Worm (Caenorhabditis elegans) whole organism, L2 larva: Measurements from ENCODE around the gene C08A9.10.
A peak's percentile ranks its signal among the peaks of the same experiment; 100 is the strongest.

ENCODE experiments used
- C34F6.9 ChIP-seq: fragments of 150-350 bp; optimal IDR thresholded peaks from 2 replicates; lab custom pipeline; 2014; ENCODE audit warnings: missing biosample characterization, missing genetic modification characterization
- F13H6.1 ChIP-seq: sonication (generic microtip); optimal IDR thresholded peaks from 2 replicates; lab custom pipeline; 2016; ENCODE audit warnings: missing genetic modification characterization, missing compliant biosample characterization
- Y55F3AM.14 ChIP-seq: fragments of 200-800 bp; sonication (Bioruptor generic); optimal IDR thresholded peaks from 2 replicates; lab custom pipeline; 2018; ENCODE audit warnings: mild to moderate bottlenecking, missing genetic modification characterization, missing compliant biosample characterization
- aly-2 ChIP-seq: fragments of 150-350 bp; optimal IDR thresholded peaks from 2 replicates; lab custom pipeline; 2014; ENCODE audit warnings: missing biosample characterization, missing genetic modification characterization
- blmp-1 ChIP-seq: sonication (generic microtip); optimal IDR thresholded peaks from 2 replicates; lab custom pipeline; 2017; ENCODE audit warnings: missing genetic modification characterization, mild to moderate bottlenecking, missing compliant biosample characterization, antibody characterized with exemption, moderate library complexity; ENCODE audit not compliant: insufficient read depth
- ceh-82 ChIP-seq: fragments of 150-350 bp; optimal IDR thresholded peaks from 2 replicates; lab custom pipeline; 2014; ENCODE audit warnings: missing biosample characterization, missing genetic modification characterization
- dmd-4 ChIP-seq: sonication (generic microtip); optimal IDR thresholded peaks from 2 replicates; lab custom pipeline; 2017; ENCODE audit warnings: missing biosample characterization, missing genetic modification characterization
- egl-27 ChIP-seq: sonication (generic microtip); optimal IDR thresholded peaks from 3 replicates; lab custom pipeline; 2017; ENCODE audit warnings: missing biosample characterization, missing genetic modification reagents, missing genetic modification characterization
- elt-1 ChIP-seq: fragments of 150-350 bp; optimal IDR thresholded peaks from 2 replicates; lab custom pipeline; 2014; ENCODE audit warnings: missing biosample characterization, missing genetic modification characterization
- elt-3 ChIP-seq: sonication (generic microtip); optimal IDR thresholded peaks from 2 replicates; lab custom pipeline; 2017; ENCODE audit warnings: missing biosample characterization, missing genetic modification characterization
- fos-1 ChIP-seq: fragments of 150-350 bp; optimal IDR thresholded peaks from 2 replicates; lab custom pipeline; 2014; ENCODE audit warnings: missing biosample characterization, missing genetic modification characterization
- lin-11 ChIP-seq: fragments of 150-350 bp; sonication (generic microtip); optimal IDR thresholded peaks from 2 replicates; lab custom pipeline; 2014; ENCODE audit warnings: missing biosample characterization, missing genetic modification characterization, inconsistent platforms, mixed read lengths
- lin-13 ChIP-seq: fragments of 150-350 bp; optimal IDR thresholded peaks from 2 replicates; lab custom pipeline; 2014; ENCODE audit warnings: missing biosample characterization, missing genetic modification reagents, missing genetic modification characterization
- lin-39 ChIP-seq: fragments of 150-350 bp; optimal IDR thresholded peaks from 2 replicates; lab custom pipeline; 2014; ENCODE audit warnings: missing biosample characterization, missing genetic modification reagents, missing genetic modification characterization
- lsy-2 ChIP-seq, 2 experiments: fragments of 150-350 bp in 1 of 2; sonication (generic microtip) in 1 of 2; optimal IDR thresholded peaks; 2 replicates each; lab custom pipeline; 2014 to 2017; ENCODE audit warnings: missing biosample characterization in 2 of 2, missing genetic modification characterization in 2 of 2
- mdl-1 ChIP-seq, 2 experiments: fragments of 150-350 bp in 1 of 2; sonication (generic microtip) in 1 of 2; optimal IDR thresholded peaks; 2 replicates each; lab custom pipeline; 2017; ENCODE audit warnings: missing biosample characterization in 2 of 2, missing genetic modification characterization in 2 of 2
- nhr-10 ChIP-seq: sonication (generic microtip); optimal IDR thresholded peaks from 2 replicates; lab custom pipeline; 2017; ENCODE audit warnings: missing biosample characterization, missing genetic modification characterization
- nhr-11 ChIP-seq: fragments of 150-350 bp; optimal IDR thresholded peaks from 2 replicates; lab custom pipeline; 2014; ENCODE audit warnings: missing biosample characterization, missing genetic modification characterization
- nhr-12 ChIP-seq: fragments of 150-350 bp; optimal IDR thresholded peaks from 2 replicates; lab custom pipeline; 2014; ENCODE audit warnings: missing biosample characterization, missing genetic modification characterization
- nhr-129 ChIP-seq: fragments of 150-350 bp; optimal IDR thresholded peaks from 2 replicates; lab custom pipeline; 2014; ENCODE audit warnings: missing biosample characterization, missing genetic modification characterization
- nhr-21 ChIP-seq: fragments of 150-350 bp; optimal IDR thresholded peaks from 2 replicates; lab custom pipeline; 2014; ENCODE audit warnings: missing biosample characterization, missing genetic modification characterization
- nhr-23 ChIP-seq: fragments of 150-350 bp; optimal IDR thresholded peaks from 2 replicates; lab custom pipeline; 2014; ENCODE audit warnings: missing biosample characterization, missing genetic modification reagents, missing genetic modification characterization
- nhr-237 ChIP-seq: fragments of 150-350 bp; optimal IDR thresholded peaks from 2 replicates; lab custom pipeline; 2014; ENCODE audit warnings: missing biosample characterization, missing genetic modification characterization
- nhr-25 ChIP-seq: fragments of 150-350 bp; sonication (generic microtip); optimal IDR thresholded peaks from 3 replicates; lab custom pipeline; 2014; ENCODE audit warnings: missing biosample characterization, missing genetic modification characterization
- nhr-6 ChIP-seq: fragments of 150-350 bp; optimal IDR thresholded peaks from 2 replicates; lab custom pipeline; 2014; ENCODE audit warnings: missing biosample characterization, missing genetic modification characterization
- nhr-77 ChIP-seq: fragments of 150-350 bp; optimal IDR thresholded peaks from 2 replicates; lab custom pipeline; 2014; ENCODE audit warnings: missing biosample characterization, missing genetic modification characterization
- sem-4 ChIP-seq: fragments of 150-350 bp; optimal IDR thresholded peaks from 2 replicates; lab custom pipeline; 2014; ENCODE audit warnings: missing biosample characterization, missing genetic modification reagents, missing genetic modification characterization
- skn-1 ChIP-seq: sonication (generic microtip); optimal IDR thresholded peaks from 2 replicates; lab custom pipeline; 2017; ENCODE audit warnings: missing biosample characterization, missing genetic modification characterization
- sma-3 ChIP-seq: sonication (generic microtip); optimal IDR thresholded peaks from 2 replicates; lab custom pipeline; 2016; ENCODE audit warnings: missing genetic modification reagents, missing genetic modification characterization, missing compliant biosample characterization
- sma-9 ChIP-seq, 2 experiments: fragments of 150-350 bp in 1 of 2; sonication (generic microtip) in 1 of 2; optimal IDR thresholded peaks; 2 replicates each; lab custom pipeline; 2014 to 2016; ENCODE audit warnings: missing genetic modification characterization in 2 of 2, mild to moderate bottlenecking in 1 of 2, missing biosample characterization in 1 of 2, missing compliant biosample characterization in 1 of 2, missing genetic modification reagents in 1 of 2, moderate library complexity in 1 of 2
- snpc-4 ChIP-seq: fragments of 150-350 bp; optimal IDR thresholded peaks from 2 replicates; lab custom pipeline; 2014; ENCODE audit warnings: missing biosample characterization, missing genetic modification characterization
- unc-55 ChIP-seq: fragments of 150-350 bp; sonication (generic microtip); optimal IDR thresholded peaks from 3 replicates; lab custom pipeline; 2014; ENCODE audit warnings: missing biosample characterization, missing genetic modification reagents, missing genetic modification characterization
- unc-62 ChIP-seq: fragments of 150-350 bp; optimal IDR thresholded peaks from 2 replicates; lab custom pipeline; 2014; ENCODE audit warnings: missing biosample characterization, missing genetic modification reagents, missing genetic modification characterization
- ztf-1 ChIP-seq: fragments of 200-800 bp; sonication (Bioruptor generic); conservative IDR thresholded peaks from 2 replicates; pipeline ENCODE4 v1.3.6; 2022; ENCODE audit warnings: missing genetic modification characterization, missing compliant biosample characterization
- ztf-11 ChIP-seq: sonication (generic microtip); optimal IDR thresholded peaks from 2 replicates; lab custom pipeline; 2017; ENCODE audit warnings: missing biosample characterization, missing genetic modification characterization

Gene C08A9.10

DNA sequence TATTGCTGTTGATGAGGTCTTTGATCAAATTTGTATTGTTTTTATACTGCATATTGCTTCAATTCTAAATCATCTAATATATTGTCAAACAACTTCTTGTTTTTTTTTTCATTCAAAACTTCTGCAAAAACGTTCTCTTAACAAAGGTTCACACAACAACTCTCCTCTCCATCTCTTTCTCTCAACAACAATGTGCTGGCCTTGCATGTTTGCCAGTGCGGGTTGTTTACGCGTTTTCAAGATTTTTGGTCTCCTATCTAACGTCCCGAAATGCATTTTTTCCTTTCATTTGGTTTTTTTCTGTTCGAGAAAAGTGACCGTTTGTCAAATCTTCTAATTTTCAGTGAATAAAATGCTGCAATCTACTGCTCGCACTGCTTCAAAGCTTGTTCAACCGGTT lies 11.4 kb downstream of the C08A9.10 start, which contains the start of gene sod-3:
TSS of gene sod-3 (plus strand) at position 338 of the 400 bp plus-strand sequence.
- TF ChIP-seq lin-13 (GFP tag; lab: Kevin White, UChicago) (no peak), ztf-11 (tag; lab: Kevin White, UChicago) (no peak), blmp-1 (tag; lab: Kevin White, UChicago) (no peak), ceh-82 (tag; lab: Kevin White, UChicago) (no peak), Y55F3AM.14 (GFP tag; lab: Kevin White, UChicago) (no peak), nhr-23 (tag; lab: Kevin White, UChicago) (no peak), elt-3 (tag; lab: Kevin White, UChicago) (no peak), dmd-4 (tag; lab: Kevin White, UChicago) (no peak), nhr-237 (tag; lab: Kevin White, UChicago) (no peak), sma-9 (GFP tag; optimal IDR thresholded peaks at IDR 0.05; lab: Kevin White, UChicago) (no peak), sma-9 (tag; optimal IDR thresholded peaks at IDR 0.05; lab: Kevin White, UChicago) (no peak), nhr-10 (tag; lab: Kevin White, UChicago) (no peak), nhr-6 (tag; lab: Kevin White, UChicago) (no peak)
- TF ChIP-seq, all 48 proteins: peak for 0

DNA sequence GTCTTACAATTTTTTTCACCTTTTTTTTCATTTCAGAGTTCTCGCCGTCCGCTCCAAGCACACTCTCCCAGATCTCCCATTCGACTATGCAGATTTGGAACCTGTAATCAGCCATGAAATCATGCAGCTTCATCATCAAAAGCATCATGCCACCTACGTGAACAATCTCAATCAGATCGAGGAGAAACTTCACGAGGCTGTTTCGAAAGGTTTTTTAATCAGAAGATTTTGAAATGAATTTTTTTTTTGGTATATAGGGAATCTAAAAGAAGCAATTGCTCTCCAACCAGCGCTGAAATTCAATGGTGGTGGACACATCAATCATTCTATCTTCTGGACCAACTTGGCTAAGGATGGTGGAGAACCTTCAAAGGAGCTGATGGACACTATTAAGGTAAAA lies 12.2 kb downstream of the C08A9.10 start, which contains the start of gene C08A9.3:
TSS of gene C08A9.3 (minus strand) at position 101 of the 400 bp plus-strand sequence.
- TF ChIP-seq unc-62 (GFP tag; lab: Kevin White, UChicago) (no peak), Y55F3AM.14 (GFP tag; lab: Kevin White, UChicago) (no peak), lsy-2 (tag; optimal IDR thresholded peaks at IDR 0.05; lab: Kevin White, UChicago) (no peak), lin-39 (tag; lab: Kevin White, UChicago) (no peak), nhr-77 (tag; lab: Kevin White, UChicago) (no peak), blmp-1 (tag; lab: Kevin White, UChicago) (no peak), nhr-12 (no peak), ztf-11 (tag; lab: Kevin White, UChicago) (no peak), ceh-82 (tag; lab: Kevin White, UChicago) (no peak), nhr-23 (tag; lab: Kevin White, UChicago) (no peak), unc-55 (no peak), nhr-10 (tag; lab: Kevin White, UChicago) (no peak), nhr-21 (tag; lab: Kevin White, UChicago) (no peak), F13H6.1 (tag; lab: Kevin White, UChicago) (no peak), snpc-4 (tag; lab: Kevin White, UChicago) (no peak), dmd-4 (tag; lab: Kevin White, UChicago) (no peak), aly-2 (tag; lab: Kevin White, UChicago) (no peak)

DNA sequence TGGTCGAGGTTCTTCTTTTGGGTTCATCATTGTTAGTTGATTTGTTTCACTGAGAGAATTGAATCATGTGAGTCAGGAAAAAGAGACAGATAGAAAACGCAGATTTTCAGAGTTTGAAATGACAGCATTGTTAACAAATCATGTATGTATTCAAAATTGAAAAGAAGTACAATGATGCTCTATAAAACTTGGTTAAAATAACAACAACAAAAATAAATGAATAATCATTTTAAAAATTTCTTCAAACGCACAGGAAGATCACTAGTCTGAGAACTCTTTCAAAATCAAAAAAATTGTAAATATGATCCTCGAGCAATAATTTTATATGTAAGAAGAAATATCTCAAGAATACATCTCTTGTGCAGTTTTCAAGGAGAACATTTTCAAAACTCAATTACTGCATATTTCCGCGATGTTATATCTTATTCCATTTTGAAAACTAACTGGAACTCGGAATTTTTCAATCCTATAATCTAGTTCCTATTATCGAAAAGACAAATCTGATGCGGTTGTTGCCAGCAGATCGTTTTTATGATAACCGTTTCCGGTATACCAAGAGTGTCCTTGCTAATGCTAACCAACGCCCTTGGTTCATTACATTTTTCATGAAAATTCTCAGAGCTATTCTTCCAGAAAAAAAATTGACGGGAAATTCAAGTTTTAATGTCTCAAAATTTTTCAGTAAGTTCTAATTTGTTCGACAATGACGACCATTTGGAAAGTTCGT lies 15.7 kb downstream of the C08A9.10 start, which contains the start of gene lido-1:
TSS of gene lido-1 (minus strand) at position 51 of the 727 bp plus-strand sequence.
- no peak for TF ChIP-seq snpc-4 (tag; lab: Kevin White, UChicago)
- TF ChIP-seq elt-1 (tag; lab: Kevin White, UChicago), result peak; percentile 35
- TF ChIP-seq sma-9 (GFP tag; optimal IDR thresholded peaks at IDR 0.05; lab: Kevin White, UChicago), result peak; percentile 9
- no peak for TF ChIP-seq sma-9 (tag; optimal IDR thresholded peaks at IDR 0.05; lab: Kevin White, UChicago)

DNA sequence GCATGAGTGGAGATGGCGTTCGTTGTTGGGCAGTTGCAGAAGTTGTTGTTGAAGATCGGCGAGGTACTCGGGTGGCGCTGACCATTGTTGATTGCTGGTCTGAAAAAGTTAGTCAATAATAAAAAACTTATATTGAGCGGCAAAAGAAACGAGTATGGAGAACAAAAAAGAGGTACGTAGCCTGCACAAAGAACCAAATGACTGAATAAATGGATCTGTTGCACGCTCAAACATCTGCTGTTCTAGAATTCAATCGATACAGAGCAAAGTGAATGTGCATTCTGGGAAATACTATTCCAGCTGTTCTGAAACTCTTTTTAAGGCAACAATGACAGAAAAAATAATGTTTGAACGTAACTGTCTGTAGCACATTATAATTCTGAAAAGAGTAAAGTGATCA lies 19.7 kb downstream of the C08A9.10 start, which contains the start of gene lido-2:
TSS of gene lido-2 (minus strand) at position 101 of the 400 bp plus-strand sequence.
- TF ChIP-seq skn-1 (tag; lab: Kevin White, UChicago), result no peak
- TF ChIP-seq lin-13 (GFP tag; lab: Kevin White, UChicago), result no peak
- TF ChIP-seq nhr-25, result no peak
- TF ChIP-seq lin-11, result no peak
- TF ChIP-seq nhr-23 (tag; lab: Kevin White, UChicago), result no peak
- TF ChIP-seq ceh-82 (tag; lab: Kevin White, UChicago), result no peak
- TF ChIP-seq unc-55, result no peak
- no peak for TF ChIP-seq sma-3 (GFP tag; lab: Kevin White, UChicago)

DNA sequence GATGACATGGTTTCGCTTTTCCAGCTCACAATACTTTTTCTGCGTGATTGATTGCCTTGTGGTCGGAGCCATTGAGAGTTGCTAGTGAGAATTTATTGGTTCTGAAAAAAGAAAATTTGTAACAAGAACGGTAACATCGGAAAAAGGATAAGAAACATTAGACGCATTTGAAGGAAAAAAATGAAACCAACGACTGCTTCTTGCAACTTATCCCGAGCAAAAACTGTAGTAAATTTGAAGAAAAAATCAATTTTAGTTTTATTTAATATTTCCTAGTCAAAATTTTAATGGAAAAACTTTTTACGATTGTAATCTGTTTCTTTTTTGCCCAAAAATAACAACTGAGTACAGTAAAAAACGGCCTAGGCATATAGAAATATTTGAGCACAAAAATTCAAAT lies 26.7 kb downstream of the C08A9.10 start, which contains the start of gene lido-4:
TSS of gene lido-4 (minus strand) at position 101 of the 400 bp plus-strand sequence.
- TF ChIP-seq ztf-1 (GFP tag; lab: Robert Waterston, UW), result no peak
- no peak for TF ChIP-seq fos-1 (tag; lab: Kevin White, UChicago)
- no peak for TF ChIP-seq egl-27 (tag; lab: Kevin White, UChicago)
- TF ChIP-seq sem-4, result no peak
- no peak for TF ChIP-seq sma-9 (GFP tag; optimal IDR thresholded peaks at IDR 0.05; lab: Kevin White, UChicago)
- TF ChIP-seq sma-9 (tag; optimal IDR thresholded peaks at IDR 0.05; lab: Kevin White, UChicago), result no peak
- TF ChIP-seq C34F6.9 (tag; lab: Kevin White, UChicago), result no peak
- TF ChIP-seq nhr-129, result no peak
- TF ChIP-seq nhr-11 (tag; lab: Kevin White, UChicago), result no peak
- TF ChIP-seq lin-11, result no peak
- TF ChIP-seq Y55F3AM.14 (GFP tag; lab: Kevin White, UChicago), result no peak
- TF ChIP-seq dmd-4 (tag; lab: Kevin White, UChicago), result no peak
- TF ChIP-seq sma-3 (GFP tag; lab: Kevin White, UChicago), result no peak
- TF ChIP-seq mdl-1 (tag; optimal IDR thresholded peaks at IDR 0.05; lab: Kevin White, UChicago), result no peak
